Worm (Caenorhabditis elegans) whole organism, L3 larva: Measurements from ENCODE around the gene dhhc-8.

Source experiments
- ceh-28 ChIP-seq: fragments of 150-350 bp; optimal IDR thresholded peaks from 2 replicates; lab custom pipeline; 2014; ENCODE audit warnings: missing biosample characterization, missing genetic modification reagents, missing genetic modification characterization
- pqm-1 ChIP-seq: fragments of 150-350 bp; optimal IDR thresholded peaks from 2 replicates; lab custom pipeline; 2017; ENCODE audit warnings: missing biosample characterization, missing genetic modification characterization, inconsistent platforms
- sea-2 ChIP-seq: fragments of 150-350 bp; sonication (generic microtip); optimal IDR thresholded peaks from 4 replicates; lab custom pipeline; 2014; ENCODE audit warnings: missing biosample characterization, missing genetic modification reagents, missing genetic modification characterization

ce11 chrIII:13064213-13065184, 42.9 kb upstream of the dhhc-8 start:
- no peak for TF ChIP-seq ceh-28 (tag; lab: Kevin White, UChicago)
- TF ChIP-seq pqm-1 (tag; lab: Kevin White, UChicago): no peak
- no peak for TF ChIP-seq sea-2 (GFP tag; lab: Kevin White, UChicago)
